Fruit fly (Drosophila melanogaster): ENCODE results near the gene CG31388.
A peak's percentile ranks its signal among the peaks of the same experiment; 100 is the strongest.

CG31388 gene

DNA sequence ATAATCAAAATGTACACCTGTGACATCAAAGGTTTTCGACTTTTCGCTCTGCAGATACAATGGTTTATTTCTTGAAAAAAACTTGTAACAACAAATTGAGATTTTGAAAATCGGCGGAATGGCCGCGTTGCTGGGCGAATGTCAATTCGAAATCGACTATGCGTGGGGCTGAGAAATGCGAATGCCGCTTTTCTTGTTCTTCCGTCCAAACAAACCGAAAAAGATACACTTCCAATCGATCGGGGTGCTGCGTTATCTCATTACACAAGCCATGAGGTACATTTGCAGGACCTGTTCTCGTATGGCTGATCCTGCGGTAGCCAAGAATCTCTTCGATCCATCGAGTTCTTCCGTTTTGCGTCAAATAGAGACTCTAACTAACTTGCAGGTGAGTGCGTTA, at the start of gene CG31388:
Gene CG31388, plus strand, starts transcription at position 218 of the 400 bp plus-strand sequence.
- TF ChIP-seq topi (GFP tag; optimal IDR thresholded peaks at IDR 0.05) (no peak), fkh (GFP tag; optimal IDR thresholded peaks at IDR 0.05) (peak; percentile 54), Hr38 (GFP tag; optimal IDR thresholded peaks at IDR 0.05) (no peak), CG8119 (GFP tag; IDR thresholded peaks at IDR 0.05) (no peak)

DNA sequence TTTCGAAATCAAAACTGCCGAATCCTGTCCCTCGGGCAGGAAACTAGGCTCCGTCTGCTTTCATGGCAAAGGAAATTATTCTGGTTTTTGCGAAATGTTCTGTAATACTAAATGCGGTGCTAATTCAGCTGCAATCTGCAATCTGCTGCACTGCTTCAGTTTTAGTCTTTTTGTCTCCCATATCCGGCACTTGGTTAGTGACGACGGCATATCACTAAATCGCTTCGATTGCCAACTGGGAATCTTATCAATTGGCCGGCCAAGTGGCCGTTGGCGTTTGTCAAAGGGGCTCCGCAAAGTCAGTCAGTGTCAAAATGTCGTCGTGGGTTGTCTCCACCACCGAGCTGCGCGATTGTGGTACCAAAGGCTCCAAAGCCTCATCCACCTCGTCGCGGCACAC, 41.8 kb upstream of the CG31388 start, which contains the start of gene CG18577:
Gene CG18577, plus strand, starts transcription at position 301 of the 400 bp plus-strand sequence.
- TF ChIP-seq Gug (GFP tag; IDR thresholded peaks at IDR 0.05): no peak
- TF ChIP-seq cyc (GFP tag; optimal IDR thresholded peaks at IDR 0.05): no peak
- TF ChIP-seq CG10631 (GFP tag; optimal IDR thresholded peaks at IDR 0.05): no peak
- TF ChIP-seq CG6808 (GFP tag; optimal IDR thresholded peaks at IDR 0.05): no peak
- TF ChIP-seq OdsH (GFP tag; optimal IDR thresholded peaks at IDR 0.05): no peak
- no peak for TF ChIP-seq CG11902 (GFP tag; optimal IDR thresholded peaks at IDR 0.05)
- no peak for TF ChIP-seq fd59A (GFP tag; optimal IDR thresholded peaks at IDR 0.05)
- no peak for TF ChIP-seq CG9139 (GFP tag; optimal IDR thresholded peaks at IDR 0.05)
- TF ChIP-seq achi (GFP tag; optimal IDR thresholded peaks at IDR 0.05): no peak
- no peak for TF ChIP-seq Sox15 (GFP tag; optimal IDR thresholded peaks at IDR 0.05)
- no peak for TF ChIP-seq spab (GFP tag; optimal IDR thresholded peaks at IDR 0.05)
- no peak for TF ChIP-seq pdm3 (GFP tag; optimal IDR thresholded peaks at IDR 0.05)
- TF ChIP-seq dac (GFP tag; optimal IDR thresholded peaks at IDR 0.05): no peak
- TF ChIP-seq Hr4 (GFP tag; optimal IDR thresholded peaks at IDR 0.05): no peak
- no peak for TF ChIP-seq CG8119 (GFP tag; IDR thresholded peaks at IDR 0.05)
- no peak for TF ChIP-seq Lpt (GFP tag; optimal IDR thresholded peaks at IDR 0.05)
- no peak for TF ChIP-seq Sox14 (GFP tag; optimal IDR thresholded peaks at IDR 0.05)
- no peak for TF ChIP-seq svp (GFP tag)
- no peak for TF ChIP-seq CG11762 (GFP tag; optimal IDR thresholded peaks at IDR 0.05; ENCODE audit: insufficient read depth)
- TF ChIP-seq CG6792 (GFP tag; optimal IDR thresholded peaks at IDR 0.05): no peak

DNA sequence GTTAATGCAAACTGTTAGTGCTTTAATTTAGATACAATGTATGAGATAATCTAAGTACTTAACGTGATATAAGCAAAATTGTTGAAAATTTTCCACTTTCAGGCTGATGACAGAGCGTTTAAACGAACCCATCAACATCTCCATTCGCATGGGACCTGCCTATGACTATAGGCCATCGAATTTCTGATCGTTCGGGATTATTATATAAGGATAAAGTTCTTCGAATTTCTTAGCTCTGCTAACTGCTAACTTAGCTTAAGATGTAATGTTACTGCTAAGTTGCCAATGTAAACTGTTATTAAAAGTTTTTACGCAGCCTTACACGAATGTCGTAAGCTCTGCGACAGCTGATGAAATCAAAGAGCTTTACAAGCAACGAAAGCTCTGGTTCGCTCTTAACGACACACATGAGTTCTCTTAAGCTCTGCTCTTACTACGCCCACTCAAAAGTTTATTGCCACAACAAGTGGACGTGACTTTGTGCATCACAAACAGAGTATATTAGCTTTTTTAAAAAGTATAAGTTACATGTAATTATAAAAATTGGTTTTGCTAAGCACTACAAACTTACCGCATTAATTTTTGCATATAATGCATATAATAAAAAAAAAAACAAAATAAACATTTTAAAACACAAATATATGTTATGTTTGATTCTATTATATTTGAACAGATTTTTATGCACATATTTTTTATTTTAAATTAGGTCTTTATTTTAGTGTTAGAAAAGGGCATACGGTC, 40.8 kb upstream of the CG31388 start:
- TF ChIP-seq CG1621 (tag; optimal IDR thresholded peaks at IDR 0.05): peak; percentile 89
- TF ChIP-seq spab (GFP tag; optimal IDR thresholded peaks at IDR 0.05): peak; percentile 98
- peak; percentile 99 for TF ChIP-seq CG6276 (GFP tag; optimal IDR thresholded peaks at IDR 0.05)
- peak; percentile 100 for TF ChIP-seq CG32006 (GFP tag; optimal IDR thresholded peaks at IDR 0.05)
- TF ChIP-seq CG9139 (GFP tag; optimal IDR thresholded peaks at IDR 0.05): peak; percentile 99
- peak; percentile 90 for TF ChIP-seq dsx (GFP tag; optimal IDR thresholded peaks at IDR 0.05; ENCODE audit: poor library complexity, severe bottlenecking)
- TF ChIP-seq Gug (GFP tag; IDR thresholded peaks at IDR 0.05): peak; percentile 99
- peak in 1 of 2 experiments; percentile 99 for TF ChIP-seq ss (GFP tag; optimal IDR thresholded peaks at IDR 0.05)
- TF ChIP-seq eg (GFP tag; IDR thresholded peaks at IDR 0.05): peak; percentile 98
- peak; percentile 94 for TF ChIP-seq CG8319 (GFP tag; optimal IDR thresholded peaks at IDR 0.05)
- TF ChIP-seq CG3032 (tag; optimal IDR thresholded peaks at IDR 0.05): peak; percentile 95
- TF ChIP-seq CG7368 (GFP tag; optimal IDR thresholded peaks at IDR 0.05): peak; percentile 93
- TF ChIP-seq Sox102F (GFP tag; optimal IDR thresholded peaks at IDR 0.05): peak; percentile 95
- peak; percentile 80 for TF ChIP-seq vri (GFP tag; optimal IDR thresholded peaks at IDR 0.05)
- peak; percentile 99 for TF ChIP-seq svp (GFP tag)
- TF ChIP-seq CG11902 (GFP tag; optimal IDR thresholded peaks at IDR 0.05): peak; percentile 96
- peak; percentile 97 for TF ChIP-seq CG6808 (GFP tag; optimal IDR thresholded peaks at IDR 0.05)
- TF ChIP-seq CG10669 (GFP tag; optimal IDR thresholded peaks at IDR 0.05): peak; percentile 96
- peak; percentile 99 for TF ChIP-seq CG10631 (GFP tag; optimal IDR thresholded peaks at IDR 0.05)
- peak; percentile 96 for TF ChIP-seq cyc (GFP tag; optimal IDR thresholded peaks at IDR 0.05)
- peak; percentile 96 for TF ChIP-seq Sox14 (GFP tag; optimal IDR thresholded peaks at IDR 0.05)
- peak; percentile 96 for TF ChIP-seq CG6792 (GFP tag; optimal IDR thresholded peaks at IDR 0.05)
- peak; percentile 97 for TF ChIP-seq dac (GFP tag; optimal IDR thresholded peaks at IDR 0.05)
- TF ChIP-seq Hr4 (GFP tag; optimal IDR thresholded peaks at IDR 0.05): peak; percentile 98
- TF ChIP-seq CG3919 (GFP tag; optimal IDR thresholded peaks at IDR 0.05): peak; percentile 97
- peak; percentile 100 for TF ChIP-seq CG4318 (GFP tag; optimal IDR thresholded peaks at IDR 0.05)
- TF ChIP-seq pdm3 (GFP tag; optimal IDR thresholded peaks at IDR 0.05): peak; percentile 97
- peak; percentile 100 for TF ChIP-seq Blimp-1 (GFP tag; optimal IDR thresholded peaks at IDR 0.05)
- peak; percentile 97 for TF ChIP-seq fd59A (GFP tag; optimal IDR thresholded peaks at IDR 0.05)
- TF ChIP-seq salr (GFP tag; optimal IDR thresholded peaks at IDR 0.05): peak; percentile 87 to 98
- peak; percentile 86 for TF ChIP-seq Ets21C (GFP tag; optimal IDR thresholded peaks at IDR 0.05)
- peak; percentile 79 for TF ChIP-seq fd85E (GFP tag; optimal IDR thresholded peaks at IDR 0.05)
- peak; percentile 99 for TF ChIP-seq achi (GFP tag; optimal IDR thresholded peaks at IDR 0.05)
- TF ChIP-seq Smox (GFP tag; optimal IDR thresholded peaks at IDR 0.05): peak; percentile 96
- peak; percentile 99 for TF ChIP-seq CG8632 (GFP tag; optimal IDR thresholded peaks at IDR 0.05)
- peak; percentile 98 for TF ChIP-seq CG6854 (GFP tag; optimal IDR thresholded peaks at IDR 0.05)

All from whole organism, prepupa.